Worm (Caenorhabditis elegans) whole organism, L2 larva: ENCODE data around the gene trpp-3.
A peak's percentile ranks its signal among the peaks of the same experiment; 100 is the strongest.

Experiments used
- C34F6.9 ChIP-seq: fragments of 150-350 bp; optimal IDR thresholded peaks from 2 replicates; lab custom pipeline; 2014; ENCODE audit warnings: missing biosample characterization, missing genetic modification characterization
- F13H6.1 ChIP-seq: sonication (generic microtip); optimal IDR thresholded peaks from 2 replicates; lab custom pipeline; 2016; ENCODE audit warnings: missing genetic modification characterization, missing compliant biosample characterization
- Y55F3AM.14 ChIP-seq: fragments of 200-800 bp; sonication (Bioruptor generic); optimal IDR thresholded peaks from 2 replicates; lab custom pipeline; 2018; ENCODE audit warnings: mild to moderate bottlenecking, missing genetic modification characterization, missing compliant biosample characterization
- alr-1 ChIP-seq: fragments of 150-350 bp; optimal IDR thresholded peaks from 2 replicates; lab custom pipeline; 2014; ENCODE audit warnings: missing biosample characterization, missing genetic modification characterization
- aly-2 ChIP-seq: fragments of 150-350 bp; optimal IDR thresholded peaks from 2 replicates; lab custom pipeline; 2014; ENCODE audit warnings: missing biosample characterization, missing genetic modification characterization
- ama-1 ChIP-seq: fragments of 150-350 bp; optimal IDR thresholded peaks from 2 replicates; lab custom pipeline; 2018; ENCODE audit warnings: inconsistent platforms
- blmp-1 ChIP-seq: sonication (generic microtip); optimal IDR thresholded peaks from 2 replicates; lab custom pipeline; 2017; ENCODE audit warnings: missing genetic modification characterization, mild to moderate bottlenecking, missing compliant biosample characterization, antibody characterized with exemption, moderate library complexity; ENCODE audit not compliant: insufficient read depth
- ceh-82 ChIP-seq: fragments of 150-350 bp; optimal IDR thresholded peaks from 2 replicates; lab custom pipeline; 2014; ENCODE audit warnings: missing biosample characterization, missing genetic modification characterization
- crh-2 ChIP-seq: sonication (generic microtip); optimal IDR thresholded peaks from 2 replicates; lab custom pipeline; 2017; ENCODE audit warnings: missing biosample characterization, missing genetic modification characterization
- elt-1 ChIP-seq: fragments of 150-350 bp; optimal IDR thresholded peaks from 2 replicates; lab custom pipeline; 2014; ENCODE audit warnings: missing biosample characterization, missing genetic modification characterization
- elt-3 ChIP-seq: sonication (generic microtip); optimal IDR thresholded peaks from 2 replicates; lab custom pipeline; 2017; ENCODE audit warnings: missing biosample characterization, missing genetic modification characterization
- fos-1 ChIP-seq: fragments of 150-350 bp; optimal IDR thresholded peaks from 2 replicates; lab custom pipeline; 2014; ENCODE audit warnings: missing biosample characterization, missing genetic modification characterization
- gmeb-1 ChIP-seq: fragments of 150-350 bp; optimal IDR thresholded peaks from 2 replicates; lab custom pipeline; 2014; ENCODE audit warnings: missing biosample characterization, missing genetic modification characterization
- lin-13 ChIP-seq: fragments of 150-350 bp; optimal IDR thresholded peaks from 2 replicates; lab custom pipeline; 2014; ENCODE audit warnings: missing biosample characterization, missing genetic modification reagents, missing genetic modification characterization
- lin-39 ChIP-seq: fragments of 150-350 bp; optimal IDR thresholded peaks from 2 replicates; lab custom pipeline; 2014; ENCODE audit warnings: missing biosample characterization, missing genetic modification reagents, missing genetic modification characterization
- lsy-2 ChIP-seq, 2 experiments: fragments of 150-350 bp in 1 of 2; sonication (generic microtip) in 1 of 2; optimal IDR thresholded peaks; 2 replicates each; lab custom pipeline; 2014 to 2017; ENCODE audit warnings: missing biosample characterization in 2 of 2, missing genetic modification characterization in 2 of 2
- mdl-1 ChIP-seq, 2 experiments: fragments of 150-350 bp in 1 of 2; sonication (generic microtip) in 1 of 2; optimal IDR thresholded peaks; 2 replicates each; lab custom pipeline; 2017; ENCODE audit warnings: missing biosample characterization in 2 of 2, missing genetic modification characterization in 2 of 2
- nhr-129 ChIP-seq: fragments of 150-350 bp; optimal IDR thresholded peaks from 2 replicates; lab custom pipeline; 2014; ENCODE audit warnings: missing biosample characterization, missing genetic modification characterization
- nhr-21 ChIP-seq: fragments of 150-350 bp; optimal IDR thresholded peaks from 2 replicates; lab custom pipeline; 2014; ENCODE audit warnings: missing biosample characterization, missing genetic modification characterization
- nhr-23 ChIP-seq: fragments of 150-350 bp; optimal IDR thresholded peaks from 2 replicates; lab custom pipeline; 2014; ENCODE audit warnings: missing biosample characterization, missing genetic modification reagents, missing genetic modification characterization
- nhr-237 ChIP-seq: fragments of 150-350 bp; optimal IDR thresholded peaks from 2 replicates; lab custom pipeline; 2014; ENCODE audit warnings: missing biosample characterization, missing genetic modification characterization
- nhr-77 ChIP-seq: fragments of 150-350 bp; optimal IDR thresholded peaks from 2 replicates; lab custom pipeline; 2014; ENCODE audit warnings: missing biosample characterization, missing genetic modification characterization
- peb-1 ChIP-seq: fragments of 150-350 bp; optimal IDR thresholded peaks from 2 replicates; lab custom pipeline; 2014; ENCODE audit warnings: missing biosample characterization, missing genetic modification characterization
- sem-4 ChIP-seq: fragments of 150-350 bp; optimal IDR thresholded peaks from 2 replicates; lab custom pipeline; 2014; ENCODE audit warnings: missing biosample characterization, missing genetic modification reagents, missing genetic modification characterization
- skn-1 ChIP-seq: sonication (generic microtip); optimal IDR thresholded peaks from 2 replicates; lab custom pipeline; 2017; ENCODE audit warnings: missing biosample characterization, missing genetic modification characterization
- unc-39 ChIP-seq: fragments of 150-350 bp; optimal IDR thresholded peaks from 2 replicates; lab custom pipeline; 2014; ENCODE audit warnings: missing biosample characterization, missing genetic modification characterization
- unc-55 ChIP-seq: fragments of 150-350 bp; sonication (generic microtip); optimal IDR thresholded peaks from 3 replicates; lab custom pipeline; 2014; ENCODE audit warnings: missing biosample characterization, missing genetic modification reagents, missing genetic modification characterization
- zag-1 ChIP-seq: fragments of 150-350 bp; optimal IDR thresholded peaks from 2 replicates; lab custom pipeline; 2014; ENCODE audit warnings: missing biosample characterization, missing genetic modification characterization
- ztf-1 ChIP-seq: fragments of 200-800 bp; sonication (Bioruptor generic); conservative IDR thresholded peaks from 2 replicates; pipeline ENCODE4 v1.3.6; 2022; ENCODE audit warnings: missing genetic modification characterization, missing compliant biosample characterization
- ztf-4 ChIP-seq: fragments of 150-350 bp; optimal IDR thresholded peaks from 2 replicates; lab custom pipeline; 2014; ENCODE audit warnings: missing biosample characterization, missing genetic modification characterization

trpp-3 gene

DNA sequence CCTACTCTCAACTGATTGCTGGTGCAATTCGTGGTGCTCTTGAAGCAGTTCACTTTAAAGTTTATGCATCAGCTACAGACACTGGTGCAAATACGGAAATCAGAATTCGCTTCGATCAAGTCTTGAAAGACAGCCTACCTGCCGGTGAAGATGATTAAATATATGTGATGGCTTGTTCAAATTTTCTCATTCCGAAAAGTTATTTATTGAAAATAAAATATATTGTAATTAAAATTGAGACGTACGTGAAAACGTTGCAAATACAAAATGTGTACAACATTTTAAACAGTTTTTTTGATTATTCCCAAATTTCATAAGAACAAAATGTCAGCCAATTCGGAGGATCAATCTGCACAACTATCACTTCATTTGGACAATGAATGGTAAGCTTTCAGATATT is 1.5 kb downstream of the trpp-3 start, which contains the start of gene ZK1098.6:
Gene ZK1098.6, plus strand, starts transcription at position 301 of the 400 bp plus-strand sequence.
- no peak for TF ChIP-seq ceh-82 (tag; lab: Kevin White, UChicago)
- no peak for TF ChIP-seq zag-1 (tag; lab: Kevin White, UChicago)
- TF ChIP-seq mdl-1 (tag; optimal IDR thresholded peaks at IDR 0.05; lab: Kevin White, UChicago) = no peak
- TF ChIP-seq aly-2 (tag; lab: Kevin White, UChicago) = no peak
- no peak for TF ChIP-seq lin-13 (GFP tag; lab: Kevin White, UChicago)
- TF ChIP-seq nhr-237 = no peak
- no peak for TF ChIP-seq ztf-1 (GFP tag; lab: Robert Waterston, UW)

DNA sequence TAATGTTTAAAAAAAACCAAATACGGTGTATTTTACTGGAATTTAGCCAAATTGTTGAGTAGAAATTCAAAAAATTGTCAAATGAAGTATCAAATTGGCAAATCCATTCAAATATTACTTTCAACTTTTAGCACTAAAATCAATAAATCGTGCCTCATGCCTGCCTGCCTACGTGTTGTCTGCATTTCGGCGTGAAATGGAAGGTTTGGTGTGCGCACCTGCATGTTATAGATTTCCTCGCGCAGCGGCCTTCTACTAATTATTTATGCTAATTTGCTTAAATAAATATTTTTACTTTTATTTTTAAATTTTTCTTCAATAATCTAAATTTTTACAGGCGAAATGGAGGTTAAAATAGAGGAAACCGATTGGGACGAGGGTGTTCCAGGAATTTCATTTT is 3.5 kb downstream of the trpp-3 start, which contains the start of gene ZK1098.2:
Gene ZK1098.2, plus strand, starts transcription at position 336 of the 400 bp plus-strand sequence.
- no peak for TF ChIP-seq nhr-129 (tag; lab: Kevin White, UChicago)
- TF ChIP-seq alr-1 (tag; lab: Kevin White, UChicago) = no peak
- TF ChIP-seq sem-4 = no peak
- TF ChIP-seq elt-3 (tag; lab: Kevin White, UChicago) = no peak
- no peak for TF ChIP-seq blmp-1 (tag; lab: Kevin White, UChicago)
- TF ChIP-seq mdl-1 (tag; optimal IDR thresholded peaks at IDR 0.05; lab: Kevin White, UChicago) = no peak
- TF ChIP-seq ceh-82 (tag; lab: Kevin White, UChicago) = no peak
- TF ChIP-seq Y55F3AM.14 (GFP tag; lab: Kevin White, UChicago) = no peak
- TF ChIP-seq ztf-4 (tag; lab: Kevin White, UChicago) = no peak
- no peak for TF ChIP-seq gmeb-1 (tag; lab: Kevin White, UChicago)
- no peak for TF ChIP-seq peb-1 (tag; lab: Kevin White, UChicago)
- no peak for TF ChIP-seq unc-39 (tag; lab: Kevin White, UChicago)
- TF ChIP-seq lin-39 (tag; lab: Kevin White, UChicago) = no peak
- TF ChIP-seq lsy-2 (tag; optimal IDR thresholded peaks at IDR 0.05; lab: Kevin White, UChicago) = peak in 1 of 2 experiments; percentile 56
- TF ChIP-seq lin-13 (GFP tag; lab: Kevin White, UChicago) = no peak
- TF ChIP-seq F13H6.1 (tag; lab: Kevin White, UChicago) = no peak
- TF ChIP-seq crh-2 (tag; lab: Kevin White, UChicago) = peak; percentile 60
- TF ChIP-seq C34F6.9 = peak; percentile 48
- TF ChIP-seq nhr-77 (tag; lab: Kevin White, UChicago) = no peak
- no peak for TF ChIP-seq aly-2 (tag; lab: Kevin White, UChicago)
- TF ChIP-seq nhr-21 (tag; lab: Kevin White, UChicago) = no peak
- TF ChIP-seq unc-55 (GFP tag; lab: Kevin White, UChicago) = peak; percentile 31

DNA sequence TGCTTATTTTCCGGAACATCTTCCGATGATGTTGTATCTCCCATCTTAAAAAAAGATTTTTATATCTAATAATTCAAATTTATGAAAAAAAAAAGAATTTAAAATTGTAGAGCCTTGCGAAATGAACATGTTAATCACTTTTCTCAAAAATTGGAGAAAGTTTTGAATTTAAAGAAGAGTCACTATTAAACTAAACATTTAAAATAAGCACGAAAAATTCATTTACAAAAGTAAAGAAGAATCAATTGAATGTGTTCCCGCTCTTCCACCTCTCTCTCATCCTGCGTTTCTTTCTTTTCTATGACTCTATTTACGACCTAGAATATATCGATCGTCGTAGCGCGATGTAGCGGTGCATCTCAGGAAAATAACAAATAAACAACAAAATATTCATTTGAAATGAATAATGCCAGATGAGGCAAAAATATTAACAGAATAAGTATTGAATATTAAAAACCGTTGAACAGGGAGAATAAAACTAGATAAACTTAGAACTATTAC is 13.4 kb downstream of the trpp-3 start, which contains the start of gene ZK1098.3:
Gene ZK1098.3, minus strand, starts transcription at position 51 of the 501 bp plus-strand sequence.
- TF ChIP-seq lin-13 (GFP tag; lab: Kevin White, UChicago) (peak; percentile 16), ceh-82 (tag; lab: Kevin White, UChicago) (no peak), unc-55 (GFP tag; lab: Kevin White, UChicago) (peak; percentile 51), lsy-2 (tag; optimal IDR thresholded peaks at IDR 0.05; lab: Kevin White, UChicago) (peak in 1 of 2 experiments; percentile 60), C34F6.9 (peak; percentile 65)

DNA sequence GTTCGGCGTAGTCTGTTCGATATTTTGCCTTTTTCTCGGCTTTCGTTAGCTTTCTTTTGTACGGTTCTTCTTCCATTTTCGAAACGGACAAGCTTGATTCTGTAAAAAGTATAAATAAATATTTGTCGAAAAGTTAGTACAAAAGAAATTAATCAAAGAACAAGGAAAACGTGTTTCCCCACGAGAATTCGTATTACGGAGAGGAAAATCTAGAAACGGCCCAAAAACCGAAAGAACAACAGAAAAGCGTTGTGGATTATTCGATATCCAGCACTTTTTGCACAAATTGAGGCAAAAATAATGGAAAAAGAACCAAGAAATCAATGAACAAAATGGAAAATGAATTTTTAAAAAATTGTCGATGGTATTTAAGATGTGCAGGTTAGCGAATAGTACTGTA is 16.9 kb downstream of the trpp-3 start, which contains the start of gene mut-7:
Gene mut-7, minus strand, starts transcription at position 101 of the 400 bp plus-strand sequence.
- TF ChIP-seq skn-1 = no peak
- TF ChIP-seq ztf-1 (GFP tag; lab: Robert Waterston, UW) = no peak
- TF ChIP-seq nhr-129 (tag; lab: Kevin White, UChicago) = no peak
- no peak for TF ChIP-seq blmp-1 (tag; lab: Kevin White, UChicago)
- no peak for TF ChIP-seq zag-1 (tag; lab: Kevin White, UChicago)
- TF ChIP-seq fos-1 (tag; lab: Kevin White, UChicago) = no peak
- TF ChIP-seq lsy-2 (tag; optimal IDR thresholded peaks at IDR 0.05; lab: Kevin White, UChicago) = no peak
- TF ChIP-seq nhr-23 (tag; lab: Kevin White, UChicago) = no peak
- no peak for TF ChIP-seq elt-1 (tag; lab: Kevin White, UChicago)
- no peak for TF ChIP-seq alr-1 (tag; lab: Kevin White, UChicago)
- no peak for TF ChIP-seq unc-55 (GFP tag; lab: Kevin White, UChicago)

DNA sequence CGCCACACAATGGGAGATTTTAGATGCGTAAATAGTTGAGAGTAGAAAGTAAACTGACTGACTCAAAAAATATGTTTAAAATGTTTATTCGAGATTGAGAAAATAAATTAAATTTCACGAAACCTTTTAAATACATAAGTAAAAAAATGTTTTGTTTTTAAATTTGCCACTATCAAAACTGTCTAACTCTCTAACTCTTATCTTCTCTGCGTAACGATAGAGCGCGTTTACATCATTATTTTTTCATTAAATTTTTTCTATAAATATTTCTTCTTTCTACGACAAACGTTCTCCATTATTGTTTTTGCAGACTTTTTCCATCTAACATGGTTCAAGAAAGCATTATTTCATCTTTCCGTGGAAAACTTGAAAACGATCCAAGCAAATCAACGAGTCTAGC is 17.5 kb downstream of the trpp-3 start, which contains the start of gene eif-2Balpha:
Gene eif-2Balpha, plus strand, starts transcription at position 304 of the 400 bp plus-strand sequence.
- TF ChIP-seq nhr-23 (tag; lab: Kevin White, UChicago) (no peak), blmp-1 (tag; lab: Kevin White, UChicago) (no peak), C34F6.9 (peak; percentile 83), gmeb-1 (tag; lab: Kevin White, UChicago) (peak; percentile 51), lsy-2 (tag; optimal IDR thresholded peaks at IDR 0.05; lab: Kevin White, UChicago) (peak; percentile 32 to 83), unc-55 (GFP tag; lab: Kevin White, UChicago) (peak; percentile 89), crh-2 (tag; lab: Kevin White, UChicago) (peak; percentile 16), ama-1 (lab: Kevin White, UChicago) (no peak)
